Fruit fly (Drosophila melanogaster) whole organism, embryonic: ENCODE results near the gene CG15308.

Source experiments
- Atf3 ChIP-seq: fragments of 200-800 bp; sonication (Bioruptor generic); optimal IDR thresholded peaks from 3 replicates; lab custom pipeline; 2016; ENCODE audit warnings: missing biosample characterization, missing genetic modification characterization
- Bteb2 ChIP-seq: fragments of 200-800 bp; sonication (Bioruptor generic); optimal IDR thresholded peaks from 2 replicates; lab custom pipeline; 2016; ENCODE audit warnings: missing biosample characterization, missing genetic modification characterization
- CG11696 ChIP-seq: fragments of 200-800 bp; sonication (Bioruptor generic); IDR thresholded peaks from 2 replicates; pipeline ENCODE4 v1.3.6; 2022; ENCODE audit warnings: missing biosample characterization, missing genetic modification characterization
- CG13624 ChIP-seq: fragments of 200-800 bp; sonication (Bioruptor generic); optimal IDR thresholded peaks from 2 replicates; lab custom pipeline; 2016; ENCODE audit warnings: missing biosample characterization, missing genetic modification characterization
- CG14965 ChIP-seq: fragments of 200-800 bp; sonication (Bioruptor generic); optimal IDR thresholded peaks from 2 replicates; lab custom pipeline; 2016; ENCODE audit warnings: missing biosample characterization, missing genetic modification characterization, borderline replicate concordance
- CG15269 ChIP-seq: fragments of 200-800 bp; sonication (Bioruptor generic); optimal IDR thresholded peaks from 2 replicates; lab custom pipeline; 2018; ENCODE audit warnings: missing biosample characterization, mild to moderate bottlenecking, missing genetic modification characterization, moderate library complexity
- CG15696 ChIP-seq: fragments of 200-800 bp; sonication (Bioruptor generic); optimal IDR thresholded peaks from 2 replicates; lab custom pipeline; 2019; ENCODE audit warnings: missing biosample characterization, mild to moderate bottlenecking, missing genetic modification characterization, moderate library complexity
- CG1602 ChIP-seq: fragments of 200-800 bp; sonication (Bioruptor generic); optimal IDR thresholded peaks from 3 replicates; lab custom pipeline; 2016; ENCODE audit warnings: missing biosample characterization, missing genetic modification characterization
- CG17328 ChIP-seq: fragments of 200-800 bp; sonication (Bioruptor generic); IDR thresholded peaks from 2 replicates; pipeline ENCODE4 v1.3.6; 2022; ENCODE audit warnings: missing biosample characterization, missing genetic modification characterization
- CG17359 ChIP-seq: fragments of 200-800 bp; sonication (Bioruptor generic); optimal IDR thresholded peaks from 3 replicates; lab custom pipeline; 2018; ENCODE audit warnings: missing biosample characterization, mild to moderate bottlenecking, missing genetic modification characterization, moderate library complexity
- CG17802 ChIP-seq: fragments of 200-800 bp; sonication (Bioruptor generic); optimal IDR thresholded peaks from 2 replicates; lab custom pipeline; 2018; ENCODE audit warnings: missing biosample characterization, mild to moderate bottlenecking, missing genetic modification characterization, moderate library complexity
- CG2120 ChIP-seq: fragments of 200-800 bp; sonication (Bioruptor generic); optimal IDR thresholded peaks from 3 replicates; lab custom pipeline; 2016; ENCODE audit warnings: missing biosample characterization, missing genetic modification characterization
- CG30431 ChIP-seq: fragments of 200-800 bp; sonication (Bioruptor generic); optimal IDR thresholded peaks from 2 replicates; lab custom pipeline; 2017; ENCODE audit warnings: missing biosample characterization, missing genetic modification characterization
- CG31224 ChIP-seq: fragments of 200-800 bp; sonication (Bioruptor generic); IDR thresholded peaks from 2 replicates; pipeline ENCODE4 v1.3.6; 2022; ENCODE audit warnings: missing biosample characterization, missing genetic modification characterization
- CG34376 ChIP-seq: fragments of 200-800 bp; sonication (Bioruptor generic); optimal IDR thresholded peaks from 2 replicates; lab custom pipeline; 2018; ENCODE audit warnings: missing biosample characterization, mild to moderate bottlenecking, missing genetic modification characterization
- CG4707 ChIP-seq: fragments of 200-800 bp; sonication (Bioruptor generic); optimal IDR thresholded peaks from 2 replicates; lab custom pipeline; 2018; ENCODE audit warnings: missing biosample characterization, mild to moderate bottlenecking, missing genetic modification characterization, moderate library complexity
- CG4854 ChIP-seq: fragments of 200-800 bp; sonication (Bioruptor generic); optimal IDR thresholded peaks from 2 replicates; lab custom pipeline; 2016; ENCODE audit warnings: missing biosample characterization, missing genetic modification characterization, inconsistent platforms
- CG5953 ChIP-seq: fragments of 200-800 bp; sonication (Bioruptor generic); IDR thresholded peaks from 2 replicates; pipeline ENCODE4 v1.3.6; 2022; ENCODE audit warnings: missing biosample characterization, missing genetic modification characterization
- CG6272 ChIP-seq: fragments of 200-800 bp; sonication (Bioruptor generic); IDR thresholded peaks from 2 replicates; pipeline ENCODE4 v1.3.6; 2022; ENCODE audit warnings: missing biosample characterization, missing genetic modification characterization
- CG6791 ChIP-seq: fragments of 200-800 bp; sonication (Bioruptor generic); IDR thresholded peaks from 3 replicates; pipeline ENCODE4 v1.3.6; 2022; ENCODE audit warnings: missing biosample characterization, missing genetic modification characterization; ENCODE audit not compliant: partially characterized antibody
- CG7372 ChIP-seq: fragments of 200-800 bp; sonication (Bioruptor generic); IDR thresholded peaks from 2 replicates; pipeline ENCODE4 v1.3.6; 2022; ENCODE audit warnings: missing biosample characterization, missing genetic modification characterization
- CG8281 ChIP-seq: fragments of 200-800 bp; sonication (Bioruptor generic); optimal IDR thresholded peaks from 2 replicates; lab custom pipeline; 2018; ENCODE audit warnings: missing biosample characterization, mild to moderate bottlenecking, missing genetic modification characterization, moderate library complexity
- CG8388 ChIP-seq: fragments of 200-800 bp; sonication (Bioruptor generic); optimal IDR thresholded peaks from 2 replicates; lab custom pipeline; 2019; ENCODE audit warnings: missing biosample characterization, mild to moderate bottlenecking, missing genetic modification characterization, moderate library complexity
- CG8765 ChIP-seq: fragments of 200-800 bp; sonication (Bioruptor generic); IDR thresholded peaks from 2 replicates; pipeline ENCODE4 v1.3.6; 2022; ENCODE audit warnings: missing biosample characterization, missing genetic modification characterization
- CHES-1-like ChIP-seq: fragments of 200-800 bp; sonication (Bioruptor generic); optimal IDR thresholded peaks from 2 replicates; lab custom pipeline; 2016; ENCODE audit warnings: missing biosample characterization, missing genetic modification characterization
- H2.0 ChIP-seq: fragments of 200-800 bp; sonication (Bioruptor generic); IDR thresholded peaks from 2 replicates; pipeline ENCODE4 v1.3.6; 2022; ENCODE audit warnings: missing biosample characterization, missing genetic modification characterization
- HmgZ ChIP-seq: fragments of 200-800 bp; sonication (Bioruptor generic); optimal IDR thresholded peaks from 2 replicates; lab custom pipeline; 2018; ENCODE audit warnings: missing biosample characterization, mild to moderate bottlenecking, missing genetic modification characterization
- Lpt ChIP-seq: fragments of >200 bp; optimal IDR thresholded peaks from 2 replicates; lab custom pipeline; 2018; ENCODE audit warnings: missing biosample characterization, missing genetic modification characterization
- Mrtf ChIP-seq: fragments of 200-800 bp; sonication (Bioruptor generic); IDR thresholded peaks from 3 replicates; pipeline ENCODE4 v1.3.6; 2022; ENCODE audit warnings: missing biosample characterization, missing genetic modification characterization
- Nf-YA ChIP-seq: fragments of 200-800 bp; sonication (Bioruptor generic); IDR thresholded peaks from 2 replicates; pipeline ENCODE4 v1.3.6; 2022; ENCODE audit warnings: missing biosample characterization, missing genetic modification characterization
- Oaz ChIP-seq: fragments of 200-800 bp; sonication (Bioruptor generic); IDR thresholded peaks from 2 replicates; pipeline ENCODE4 v1.3.6; 2022; ENCODE audit warnings: missing biosample characterization, missing genetic modification characterization
- ab ChIP-seq: fragments of 200-800 bp; sonication (Bioruptor generic); optimal IDR thresholded peaks from 2 replicates; lab custom pipeline; 2016; ENCODE audit warnings: missing biosample characterization, missing genetic modification characterization
- bsh ChIP-seq, 2 experiments: fragments of 200-800 bp; sonication (Bioruptor generic); optimal IDR thresholded peaks; 2 replicates each; lab custom pipeline; 2017 to 2018; ENCODE audit warnings: mild to moderate bottlenecking in 2 of 2, missing biosample characterization in 2 of 2, missing genetic modification characterization in 2 of 2, moderate library complexity in 1 of 2
- cad ChIP-seq: fragments of >200 bp; optimal IDR thresholded peaks from 2 replicates; lab custom pipeline; 2017; ENCODE audit warnings: missing biosample characterization, missing genetic modification characterization
- cato ChIP-seq: fragments of 200-800 bp; sonication (Bioruptor generic); optimal IDR thresholded peaks from 2 replicates; lab custom pipeline; 2016; ENCODE audit warnings: missing biosample characterization, missing genetic modification characterization, borderline replicate concordance
- eyg ChIP-seq: fragments of 200-800 bp; sonication (Bioruptor generic); optimal IDR thresholded peaks from 3 replicates; lab custom pipeline; 2016; ENCODE audit warnings: missing biosample characterization, missing genetic modification characterization
- fu2 ChIP-seq: fragments of 200-800 bp; sonication (Bioruptor generic); optimal IDR thresholded peaks from 2 replicates; lab custom pipeline; 2016; ENCODE audit warnings: missing biosample characterization, missing genetic modification characterization
- hb ChIP-seq: fragments of 200-800 bp; sonication (Bioruptor generic); IDR thresholded peaks from 3 replicates; pipeline ENCODE4 v1.3.6; 2022; ENCODE audit warnings: missing biosample characterization, missing genetic modification characterization; ENCODE audit not compliant: partially characterized antibody
- hth ChIP-seq: fragments of >200 bp; optimal IDR thresholded peaks from 2 replicates; lab custom pipeline; 2017; ENCODE audit warnings: inconsistent platforms
- jigr1 ChIP-seq: fragments of 200-800 bp; sonication (Bioruptor generic); IDR thresholded peaks from 3 replicates; pipeline ENCODE4 v1.3.6; 2022; ENCODE audit warnings: missing biosample characterization, missing genetic modification characterization
- mld ChIP-seq: fragments of 200-800 bp; sonication (Bioruptor generic); IDR thresholded peaks from 3 replicates; pipeline ENCODE4 v1.3.6; 2022; ENCODE audit warnings: missing biosample characterization, missing genetic modification characterization; ENCODE audit not compliant: partially characterized antibody
- phol ChIP-seq: fragments of 200-800 bp; sonication (Bioruptor generic); optimal IDR thresholded peaks from 3 replicates; lab custom pipeline; 2018; ENCODE audit warnings: missing biosample characterization, mild to moderate bottlenecking, missing genetic modification characterization, moderate library complexity
- psq ChIP-seq: fragments of 200-800 bp; sonication (Bioruptor generic); optimal IDR thresholded peaks from 2 replicates; lab custom pipeline; 2017; ENCODE audit warnings: missing biosample characterization, missing genetic modification characterization
- run ChIP-seq: fragments of 200-800 bp; sonication (Bioruptor generic); optimal IDR thresholded peaks from 3 replicates; lab custom pipeline; 2018; ENCODE audit warnings: missing biosample characterization, mild to moderate bottlenecking, missing genetic modification characterization
- salm ChIP-seq: fragments of 200-800 bp; sonication (Bioruptor generic); optimal IDR thresholded peaks from 2 replicates; lab custom pipeline; 2018; ENCODE audit warnings: missing biosample characterization, mild to moderate bottlenecking, missing genetic modification characterization
- sc ChIP-seq, 3 experiments: fragments of >200 bp in 2 of 3; fragments of 200-800 bp in 1 of 3; sonication (Bioruptor generic) in 1 of 3; optimal IDR thresholded peaks; 2 replicates in 2 of 3; 3 replicates in 1 of 3; lab custom pipeline; 2017; ENCODE audit warnings: mild to moderate bottlenecking in 1 of 3, missing biosample characterization in 1 of 3, missing genetic modification characterization in 1 of 3, missing genetic modification reagents in 1 of 3
- sr ChIP-seq: fragments of 200-800 bp; sonication (Bioruptor generic); IDR thresholded peaks from 3 replicates; pipeline ENCODE4 v1.3.6; 2022; ENCODE audit warnings: missing biosample characterization, missing genetic modification characterization
- trh ChIP-seq: fragments of 200-800 bp; sonication (Bioruptor generic); optimal IDR thresholded peaks from 2 replicates; lab custom pipeline; 2016; ENCODE audit warnings: missing biosample characterization, missing genetic modification characterization
- usp ChIP-seq: fragments of >200 bp; optimal IDR thresholded peaks from 2 replicates; lab custom pipeline; 2017; ENCODE audit warnings: missing biosample characterization, missing genetic modification characterization
- z ChIP-seq: fragments of 200-800 bp; sonication (Bioruptor generic); IDR thresholded peaks from 3 replicates; pipeline ENCODE4 v1.3.6; 2022; ENCODE audit warnings: missing biosample characterization, missing genetic modification characterization

Gene CG15308

dm6 chrX:10184355-10185058, 34.4 kb downstream of the CG15308 start (continued):
- TF ChIP-seq hb: no peak
- peak; percentile 29 for TF ChIP-seq eyg (GFP tag; lab: Kevin White, UChicago)
- no peak for TF ChIP-seq CG17359 (tag; lab: Kevin White, UChicago)
- 0 out of 2 replicates have a peak, but pooled peaks have one; percentile 17 for TF ChIP-seq CG17328 (GFP tag; lab: Robert Waterston, UW)
- no peak for TF ChIP-seq CG14965
- TF ChIP-seq phol (tag; lab: Kevin White, UChicago): no peak
- no peak for TF ChIP-seq CG4707 (GFP tag; lab: Kevin White, UChicago)
- no peak for TF ChIP-seq usp (GFP tag; lab: Kevin White, UChicago)
- no peak for TF ChIP-seq CG1602
- no peak for TF ChIP-seq CG15696 (tag; lab: Kevin White, UChicago)
- TF ChIP-seq CG8765: no peak
- no peak for TF ChIP-seq trh
- peak; percentile 43; the same call in 1 of the 3 replicates for TF ChIP-seq Mrtf (GFP tag; lab: Robert Waterston, UW)
- TF ChIP-seq CG8281 (tag; lab: Kevin White, UChicago): no peak
- TF ChIP-seq CG15269 (tag; lab: Kevin White, UChicago): peak; percentile 40
- TF ChIP-seq sc (optimal IDR thresholded peaks at IDR 0.05; lab: Kevin White, UChicago): no peak
- no peak for TF ChIP-seq sc (GFP tag; optimal IDR thresholded peaks at IDR 0.05; lab: Kevin White, UChicago)
- no peak for TF ChIP-seq cato (GFP tag; lab: Kevin White, UChicago)
- TF ChIP-seq Atf3 (GFP tag; lab: Kevin White, UChicago): no peak
- TF ChIP-seq Oaz (GFP tag; lab: Robert Waterston, UW): peak; percentile 52; the same call in 1 of the 2 replicates
- no peak for TF ChIP-seq cad (GFP tag; lab: Kevin White, UChicago)
- TF ChIP-seq CG6791 (GFP tag; lab: Robert Waterston, UW): no peak
- no peak for TF ChIP-seq CG6272 (GFP tag; lab: Robert Waterston, UW)
- TF ChIP-seq CG31224: peak; percentile 49; the same call in 1 of the 2 replicates
- no peak for TF ChIP-seq CG5953 (GFP tag; lab: Robert Waterston, UW)
- TF ChIP-seq CG4854 (GFP tag; lab: Kevin White, UChicago): no peak
- TF ChIP-seq CG30431 (GFP tag; lab: Kevin White, UChicago): no peak
- TF ChIP-seq mld (GFP tag; lab: Robert Waterston, UW): no peak
- TF ChIP-seq fu2 (GFP tag; lab: Kevin White, UChicago): peak; percentile 3
- no peak for TF ChIP-seq HmgZ (tag; lab: Kevin White, UChicago)
- TF ChIP-seq Nf-YA: no peak
- peak; percentile 40; the same call in 1 of the 2 replicates for TF ChIP-seq H2.0 (GFP tag; lab: Robert Waterston, UW)
- no peak for TF ChIP-seq CHES-1-like (GFP tag; lab: Kevin White, UChicago)
- no peak for TF ChIP-seq CG8388 (GFP tag; lab: Kevin White, UChicago)
- TF ChIP-seq hth (lab: Kevin White, UChicago): no peak
- TF ChIP-seq CG11696 (GFP tag; lab: Robert Waterston, UW): 0 out of 2 replicates have a peak, but pooled peaks have one; percentile 29
- no peak for TF ChIP-seq bsh (GFP tag; optimal IDR thresholded peaks at IDR 0.05; lab: Kevin White, UChicago)
- no peak for TF ChIP-seq psq
- no peak for TF ChIP-seq sr (GFP tag; lab: Robert Waterston, UW)
- TF ChIP-seq CG2120 (GFP tag; lab: Kevin White, UChicago): peak; percentile 81
- TF ChIP-seq CG13624: peak; percentile 83
- TF ChIP-seq Lpt (GFP tag; lab: Kevin White, UChicago): no peak
- peak; percentile 42; the same call in 1 of the 3 replicates for TF ChIP-seq jigr1 (GFP tag; lab: Robert Waterston, UW)
- peak; percentile 21 for TF ChIP-seq CG34376 (GFP tag; lab: Kevin White, UChicago)
- no peak for TF ChIP-seq z (GFP tag; lab: Robert Waterston, UW)
- TF ChIP-seq run (tag; lab: Kevin White, UChicago): no peak
- no peak for TF ChIP-seq Bteb2 (GFP tag; lab: Kevin White, UChicago)
- no peak for TF ChIP-seq ab (GFP tag; lab: Kevin White, UChicago)
- TF ChIP-seq salm: no peak
- peak; percentile 43; the same call in 1 of the 2 replicates for TF ChIP-seq CG7372 (GFP tag; lab: Robert Waterston, UW)
- no peak for TF ChIP-seq CG17802
